Worm (Caenorhabditis elegans): ENCODE data around the gene F27E5.9.

- TF ChIP-seq vab-15 (tag; optimal IDR thresholded peaks at IDR 0.05) (no peak), ceh-82 (tag; optimal IDR thresholded peaks at IDR 0.05) (no peak), sptf-1 (tag; optimal IDR thresholded peaks at IDR 0.05) (no peak), ama-1 (optimal IDR thresholded peaks at IDR 0.05) (no peak), hpl-2 (GFP tag; optimal IDR thresholded peaks at IDR 0.05) (no peak)
Measured at ce11 chrII:10099072-10099471, 35.7 kb upstream of the F27E5.9 start.
